Fruit fly (Drosophila melanogaster): Measurements from ENCODE around the gene exex.
A peak's percentile ranks its signal among the peaks of the same experiment; 100 is the strongest.

exex gene

dm6 chr3L:7970442-7970841 is 22.5 kb downstream of the exex start, which contains the start of gene RNaseX25 (continued):
- peak; percentile 94 for TF ChIP-seq hbn (GFP tag; IDR thresholded peaks at IDR 0.05; ENCODE audit: partially characterized antibody)
- peak; percentile 41 for TF ChIP-seq CG2712 (tag; optimal IDR thresholded peaks at IDR 0.05)
- TF ChIP-seq Rx (GFP tag; IDR thresholded peaks at IDR 0.05), result no peak
- TF ChIP-seq Dp (GFP tag; optimal IDR thresholded peaks at IDR 0.05), result peak; percentile 83
- peak; percentile 92 for TF ChIP-seq Opbp (GFP tag; IDR thresholded peaks at IDR 0.05; ENCODE audit: partially characterized antibody)
- peak; percentile 77 for TF ChIP-seq inv (GFP tag; IDR thresholded peaks at IDR 0.05; ENCODE audit: partially characterized antibody)
- TF ChIP-seq Dref (GFP tag; IDR thresholded peaks at IDR 0.05), result peak; percentile 92
- peak; percentile 96 for TF ChIP-seq sna (GFP tag; IDR thresholded peaks at IDR 0.05; ENCODE audit: partially characterized antibody)
- peak; percentile 71 for TF ChIP-seq ftz-f1 (GFP tag; optimal IDR thresholded peaks at IDR 0.05)
- no peak for TF ChIP-seq disco-r (GFP tag; optimal IDR thresholded peaks at IDR 0.05)
- peak; percentile 94 for TF ChIP-seq chinmo (GFP tag; IDR thresholded peaks at IDR 0.05; ENCODE audit: partially characterized antibody)
- no peak for TF ChIP-seq insv (GFP tag; optimal IDR thresholded peaks at IDR 0.05)
- peak; percentile 94 for TF ChIP-seq CG6791 (GFP tag; IDR thresholded peaks at IDR 0.05; ENCODE audit: partially characterized antibody)
- TF ChIP-seq CG17829 (tag; optimal IDR thresholded peaks at IDR 0.05), result peak; percentile 15
- no peak for TF ChIP-seq CG14050 (GFP tag; IDR thresholded peaks at IDR 0.05)
- peak; percentile 64; the same call in 1 of the 2 replicates for TF ChIP-seq CG42726 (GFP tag; IDR thresholded peaks at IDR 0.05; ENCODE audit: partially characterized antibody)
- peak; percentile 97 for TF ChIP-seq CG34224 (GFP tag; IDR thresholded peaks at IDR 0.05; ENCODE audit: partially characterized antibody)
- peak; percentile 86 for TF ChIP-seq CG2129 (GFP tag; IDR thresholded peaks at IDR 0.05; ENCODE audit: partially characterized antibody)
- TF ChIP-seq CG7963 (GFP tag; IDR thresholded peaks at IDR 0.05; ENCODE audit: partially characterized antibody), result peak; percentile 93
- TF ChIP-seq ato (GFP tag; IDR thresholded peaks at IDR 0.05; ENCODE audit: partially characterized antibody), result peak; percentile 92
- TF ChIP-seq E2f2 (GFP tag; IDR thresholded peaks at IDR 0.05), result peak; percentile 92
- TF ChIP-seq CG13624 (GFP tag; optimal IDR thresholded peaks at IDR 0.05), result peak; percentile 35
- peak; percentile 48 for TF ChIP-seq CG12659 (GFP tag; optimal IDR thresholded peaks at IDR 0.05)
- TF ChIP-seq E2f1 (GFP tag; IDR thresholded peaks at IDR 0.05), result no peak
- TF ChIP-seq CG4617 (GFP tag; optimal IDR thresholded peaks at IDR 0.05; ENCODE audit: borderline replicate concordance), result peak; percentile 38
- TF ChIP-seq gfzf (GFP tag; optimal IDR thresholded peaks at IDR 0.05), result peak; percentile 16
- TF ChIP-seq CG16813 (GFP tag; IDR thresholded peaks at IDR 0.05; ENCODE audit: partially characterized antibody), result peak; percentile 87
- TF ChIP-seq Scr (GFP tag; IDR thresholded peaks at IDR 0.05; ENCODE audit: partially characterized antibody), result peak; percentile 91
- TF ChIP-seq CG13287 (GFP tag; IDR thresholded peaks at IDR 0.05; ENCODE audit: partially characterized antibody), result peak; percentile 98
- peak; percentile 94 for TF ChIP-seq Bgb (GFP tag; IDR thresholded peaks at IDR 0.05; ENCODE audit: partially characterized antibody)
- TF ChIP-seq CG14860 (GFP tag; IDR thresholded peaks at IDR 0.05; ENCODE audit: partially characterized antibody), result peak; percentile 88
- no peak for TF ChIP-seq CG9437 (GFP tag; optimal IDR thresholded peaks at IDR 0.05)
- no peak for TF ChIP-seq CG5245 (GFP tag; optimal IDR thresholded peaks at IDR 0.05)
- no peak for TF ChIP-seq p53 (GFP tag; optimal IDR thresholded peaks at IDR 0.05)
- peak; percentile 5 for TF ChIP-seq nom (GFP tag; optimal IDR thresholded peaks at IDR 0.05)
- TF ChIP-seq stwl (tag; optimal IDR thresholded peaks at IDR 0.05), result peak; percentile 58
- peak; percentile 10 for TF ChIP-seq Ets97D (GFP tag; optimal IDR thresholded peaks at IDR 0.05)
- peak; percentile 8; the same call in 1 of the 3 replicates for TF ChIP-seq CG17361 (GFP tag; IDR thresholded peaks at IDR 0.05)
- peak; percentile 91 for TF ChIP-seq tna (GFP tag; IDR thresholded peaks at IDR 0.05; ENCODE audit: partially characterized antibody)
- TF ChIP-seq ssp (GFP tag; IDR thresholded peaks at IDR 0.05), result no peak

All from whole organism, embryonic.